Fruit fly (Drosophila melanogaster): ENCODE results near the gene cv-d.

cv-d gene

dm6 chr3R:15806341-15806740, 47.0 kb downstream of the cv-d start:
- TF ChIP-seq fru (GFP tag; optimal IDR thresholded peaks at IDR 0.05) (peak; percentile 9), foxo (GFP tag; optimal IDR thresholded peaks at IDR 0.05) (peak in 1 of 2 experiments; percentile 26), ey (GFP tag; optimal IDR thresholded peaks at IDR 0.05) (no peak), Sp1 (GFP tag; optimal IDR thresholded peaks at IDR 0.05) (peak; percentile 12), GATAd (GFP tag; optimal IDR thresholded peaks at IDR 0.05) (no peak), lola (GFP tag; optimal IDR thresholded peaks at IDR 0.05) (no peak), Mio (GFP tag; optimal IDR thresholded peaks at IDR 0.05) (no peak), pan (optimal IDR thresholded peaks at IDR 0.05) (no peak), N (GFP tag; optimal IDR thresholded peaks at IDR 0.05) (no peak), woc (GFP tag; optimal IDR thresholded peaks at IDR 0.05) (peak; percentile 63), HLH106 (tag; optimal IDR thresholded peaks at IDR 0.05) (peak; percentile 8), Hnf4 (GFP tag; optimal IDR thresholded peaks at IDR 0.05) (no peak), h (GFP tag; optimal IDR thresholded peaks at IDR 0.05) (no peak)

- TF ChIP-seq GATAd (GFP tag; optimal IDR thresholded peaks at IDR 0.05) = no peak
- TF ChIP-seq Jra (GFP tag; optimal IDR thresholded peaks at IDR 0.05) = no peak
- TF ChIP-seq CG9705 (GFP tag; optimal IDR thresholded peaks at IDR 0.05) = no peak
- TF ChIP-seq h (GFP tag; optimal IDR thresholded peaks at IDR 0.05) = no peak
- no peak for TF ChIP-seq rgr (GFP tag; optimal IDR thresholded peaks at IDR 0.05)
- TF ChIP-seq tai (GFP tag; optimal IDR thresholded peaks at IDR 0.05) = no peak
- no peak for TF ChIP-seq usp (GFP tag; optimal IDR thresholded peaks at IDR 0.05)
- TF ChIP-seq Hr83 (GFP tag; optimal IDR thresholded peaks at IDR 0.05; ENCODE audit: poor library complexity, severe bottlenecking) = no peak
- no peak for TF ChIP-seq Dif (GFP tag; optimal IDR thresholded peaks at IDR 0.05; ENCODE audit: partially characterized antibody)
Measured at dm6 chr3R:15804678-15805077, 48.7 kb downstream of the cv-d start.

dm6 chr3R:15803502-15804461, 49.6 kb downstream of the cv-d start, which contains the start of gene alpha-Man-IIb:
Gene alpha-Man-IIb (plus strand): TSS chr3R:15804248.
- TF ChIP-seq HLH106 (tag; optimal IDR thresholded peaks at IDR 0.05) (peak; percentile 19), Hr83 (GFP tag; optimal IDR thresholded peaks at IDR 0.05; ENCODE audit: poor library complexity, severe bottlenecking) (peak; percentile 41), rgr (GFP tag; optimal IDR thresholded peaks at IDR 0.05) (peak; percentile 25), Myc (optimal IDR thresholded peaks at IDR 0.05) (no peak), Dif (GFP tag; optimal IDR thresholded peaks at IDR 0.05; ENCODE audit: partially characterized antibody) (peak; percentile 5), Rel (GFP tag; optimal IDR thresholded peaks at IDR 0.05) (no peak), Rel (tag; optimal IDR thresholded peaks at IDR 0.05) (peak; percentile 25), h (GFP tag; optimal IDR thresholded peaks at IDR 0.05) (peak; percentile 10), Mio (GFP tag; optimal IDR thresholded peaks at IDR 0.05) (no peak), fru (GFP tag; optimal IDR thresholded peaks at IDR 0.05) (peak; percentile 54), CrebA (GFP tag; optimal IDR thresholded peaks at IDR 0.05; ENCODE audit: borderline replicate concordance) (no peak), Sp1 (GFP tag; optimal IDR thresholded peaks at IDR 0.05) (peak; percentile 8), psq (GFP tag; optimal IDR thresholded peaks at IDR 0.05) (no peak), jim (GFP tag; optimal IDR thresholded peaks at IDR 0.05) (no peak)

- no peak for TF ChIP-seq foxo (GFP tag; optimal IDR thresholded peaks at IDR 0.05)
- no peak for TF ChIP-seq tai (GFP tag; optimal IDR thresholded peaks at IDR 0.05)
- no peak for TF ChIP-seq Vsx2 (GFP tag; optimal IDR thresholded peaks at IDR 0.05; ENCODE audit: partially characterized antibody)
- no peak for TF ChIP-seq OdsH (GFP tag; optimal IDR thresholded peaks at IDR 0.05)
- no peak for TF ChIP-seq sage (GFP tag; optimal IDR thresholded peaks at IDR 0.05)
- TF ChIP-seq dmrt93B (GFP tag; optimal IDR thresholded peaks at IDR 0.05) = no peak
- TF ChIP-seq Hr83 (GFP tag; optimal IDR thresholded peaks at IDR 0.05; ENCODE audit: poor library complexity, severe bottlenecking) = no peak
- TF ChIP-seq CG9705 (GFP tag; optimal IDR thresholded peaks at IDR 0.05) = no peak
- no peak for TF ChIP-seq Hr78 (GFP tag; optimal IDR thresholded peaks at IDR 0.05)
- no peak for TF ChIP-seq ey (GFP tag; optimal IDR thresholded peaks at IDR 0.05)
- no peak for TF ChIP-seq Dfd (GFP tag; optimal IDR thresholded peaks at IDR 0.05)
Measured at dm6 chr3R:15802006-15802405, 51.4 kb downstream of the cv-d start, which contains the start of gene CG9593. Gene CG9593 (plus strand): TSS chr3R:15802275.
